Worm (Caenorhabditis elegans): ENCODE measurements around the gene F55F3.4.

DNA sequence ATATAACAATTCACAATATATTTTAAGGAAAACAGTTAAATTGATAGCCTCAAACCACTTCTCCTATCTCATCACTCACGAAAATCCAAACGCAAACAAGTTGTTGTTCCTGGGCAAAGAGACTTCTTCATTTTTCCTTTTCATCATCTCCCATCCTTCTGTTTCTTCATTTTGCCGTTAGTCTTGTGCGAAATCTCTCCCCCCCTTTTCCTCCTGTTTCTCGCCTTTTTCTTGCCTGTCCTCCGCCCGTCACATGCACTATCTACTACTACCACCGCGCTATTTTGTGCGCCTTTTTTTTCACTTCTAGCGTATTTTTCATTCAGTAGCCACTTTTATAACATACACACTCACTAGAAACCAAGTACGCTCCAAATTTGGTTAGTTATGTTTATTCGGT lies 30.9 kb upstream of the F55F3.4 start:
- TF ChIP-seq dao-5 (tag; optimal IDR thresholded peaks at IDR 0.05) (no peak), him-1 (tag; optimal IDR thresholded peaks at IDR 0.05) (peak; percentile 3)

All from whole organism, L4/young adult.